Fruit fly (Drosophila melanogaster) Kc167 (cell line): Measurements from ENCODE around the gene CG34357.

Experiments
- Myc ChIP-seq: fragments of >200 bp; optimal IDR thresholded peaks from 2 replicates; lab custom pipeline; 2017; ENCODE audit warnings: missing external identifiers
- Sin3A ChIP-seq: fragments of >200 bp; optimal IDR thresholded peaks from 2 replicates; lab custom pipeline; 2018; ENCODE audit warnings: missing external identifiers
- h ChIP-seq: fragments of >200 bp; optimal IDR thresholded peaks from 3 replicates; lab custom pipeline; 2018; ENCODE audit warnings: missing external identifiers
- insv ChIP-seq: fragments of >200 bp; optimal IDR thresholded peaks from 3 replicates; lab custom pipeline; 2018; ENCODE audit warnings: missing external identifiers
- psq ChIP-seq: fragments of >200 bp; optimal IDR thresholded peaks from 2 replicates; lab custom pipeline; 2017; ENCODE audit warnings: missing external identifiers
- ttk ChIP-seq: sonication (Bioruptor generic); optimal IDR thresholded peaks from 2 replicates; lab custom pipeline; 2017; ENCODE audit warnings: missing external identifiers

CG34357 gene

DNA sequence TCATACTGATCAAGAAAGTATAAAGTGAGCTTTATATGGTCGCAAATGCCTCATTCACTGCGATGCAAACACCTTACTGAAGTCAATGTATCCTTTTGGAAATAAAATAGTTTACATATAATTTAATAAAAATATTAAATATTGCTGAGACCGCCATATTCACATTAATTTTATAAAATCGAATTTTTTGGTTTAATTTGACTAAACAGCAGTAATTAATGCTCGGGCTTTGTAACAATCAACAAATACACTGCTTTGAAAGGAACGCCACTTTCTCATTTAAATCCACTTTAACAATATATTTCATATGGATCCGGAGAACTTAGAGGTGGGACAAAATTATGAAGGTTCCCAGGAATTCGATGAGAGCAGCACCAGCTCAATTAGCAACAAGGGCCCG is 77.4 kb downstream of the CG34357 start, which contains the start of gene sac:
TSS of gene sac (plus strand) at position 301 of the 400 bp plus-strand sequence.
- no peak for TF ChIP-seq insv
- no peak for TF ChIP-seq h (lab: Kevin White, UChicago)
- TF ChIP-seq Sin3A (lab: Kevin White, UChicago): no peak
- no peak for TF ChIP-seq ttk (lab: Kevin White, UChicago)
- TF ChIP-seq Myc: no peak
- no peak for TF ChIP-seq psq (lab: Kevin White, UChicago)

DNA sequence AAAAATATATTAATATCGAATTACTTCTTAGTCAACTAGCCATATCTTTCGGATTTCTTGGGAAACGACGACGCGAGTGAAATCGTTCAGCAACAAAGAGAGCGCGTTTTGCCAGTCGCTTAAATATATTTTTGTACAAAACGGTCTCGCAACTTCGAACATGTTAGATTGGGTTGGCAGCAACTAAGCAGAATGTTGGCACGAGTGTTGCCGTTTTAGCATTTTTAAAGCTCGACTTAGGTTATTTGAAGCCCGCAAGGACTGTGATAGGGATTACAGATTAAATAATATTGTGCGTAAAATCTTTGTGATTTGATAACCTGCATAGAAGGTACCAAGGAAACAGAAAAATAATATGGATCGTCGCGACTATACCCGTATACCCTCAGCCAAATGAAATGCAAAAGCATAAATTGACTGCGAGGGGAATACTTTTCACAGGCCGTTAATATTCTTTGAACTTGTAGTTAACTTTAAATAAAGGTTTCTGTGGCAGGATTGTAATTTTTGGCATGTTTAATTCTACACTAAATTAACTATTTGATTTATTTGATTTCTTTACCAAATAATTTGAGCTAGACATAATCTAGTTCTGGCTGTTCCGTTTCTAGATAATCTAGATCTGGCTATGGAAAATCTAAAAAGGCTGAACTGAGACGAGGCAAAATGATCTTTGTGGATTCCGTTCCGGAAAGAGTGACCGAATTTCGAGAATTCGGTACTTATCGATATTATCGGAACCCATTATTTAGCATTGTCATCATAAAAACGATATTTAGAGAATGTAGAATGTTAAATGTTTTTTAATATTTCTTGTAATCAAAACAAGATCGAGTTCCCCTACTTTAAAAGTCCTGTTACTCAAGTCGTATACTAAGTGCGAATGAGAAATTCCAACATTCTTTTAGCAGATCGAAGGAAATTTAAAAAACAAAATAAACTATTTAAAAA is 78.6 kb downstream of the CG34357 start, which contains the start of gene CG31523:
TSS of gene CG31523 (minus strand) at position 170 of the 951 bp plus-strand sequence.
- TF ChIP-seq insv (no peak), h (lab: Kevin White, UChicago) (no peak), psq (lab: Kevin White, UChicago) (no peak), ttk (lab: Kevin White, UChicago) (no peak), Myc (no peak), Sin3A (lab: Kevin White, UChicago) (no peak)

DNA sequence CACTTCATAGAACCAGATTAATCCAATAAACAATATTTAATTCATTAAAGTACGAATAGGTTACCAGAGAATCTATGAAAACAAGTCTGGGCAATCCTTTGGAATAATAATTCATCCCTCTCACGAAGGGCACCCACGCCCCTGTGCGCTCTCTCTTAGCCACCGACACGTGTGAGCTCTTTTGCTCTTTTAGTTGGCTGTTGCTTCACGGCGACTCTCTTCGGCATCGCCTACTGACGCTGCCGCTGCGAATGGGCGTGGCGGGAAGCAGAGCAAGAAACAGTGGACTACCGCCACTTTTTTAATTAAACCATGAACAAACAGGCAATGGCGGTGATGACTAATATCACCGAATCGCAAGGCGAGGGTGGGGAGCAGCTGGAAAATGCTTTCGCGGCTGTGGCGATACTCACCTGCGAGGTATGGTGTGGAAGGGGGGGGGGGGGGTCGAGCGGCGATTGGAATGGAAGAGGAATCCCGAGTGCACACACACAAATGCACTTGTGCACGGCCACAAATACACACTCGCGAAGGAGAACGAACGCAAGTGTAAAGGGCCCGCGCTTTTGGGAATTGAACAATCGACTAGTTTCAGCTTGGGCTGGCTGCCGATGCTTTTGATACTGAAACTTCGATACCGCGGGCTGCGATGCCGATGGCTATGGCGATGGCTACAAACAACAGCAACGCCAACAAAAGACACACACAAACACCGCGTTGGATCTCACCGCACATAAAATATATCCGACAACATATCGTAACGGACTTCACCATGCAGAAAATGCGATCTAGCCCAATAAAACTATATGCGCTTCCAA is 79.4 kb downstream of the CG34357 start:
- TF ChIP-seq insv: no peak
- no peak for TF ChIP-seq Myc
- no peak for TF ChIP-seq h (lab: Kevin White, UChicago)
- TF ChIP-seq ttk (lab: Kevin White, UChicago): no peak
- TF ChIP-seq psq (lab: Kevin White, UChicago): no peak

DNA sequence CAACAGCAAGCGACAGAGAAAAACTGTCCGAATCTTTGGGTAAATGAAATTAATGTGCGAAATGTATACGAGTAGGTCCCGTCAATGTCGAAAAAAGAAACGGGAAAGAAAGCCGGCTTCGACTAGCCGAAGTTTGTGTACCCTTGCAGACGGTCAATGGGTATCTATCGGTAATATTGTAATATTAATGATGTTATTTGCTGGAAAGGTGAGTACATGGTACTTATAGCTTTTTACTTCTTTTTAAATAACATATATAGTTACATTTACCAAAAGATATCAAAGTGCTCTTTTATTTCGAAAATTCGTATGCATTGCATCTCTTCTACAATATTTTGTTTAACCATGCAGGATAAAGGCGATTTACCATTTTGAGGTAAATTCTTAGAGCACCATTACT is 81.9 kb downstream of the CG34357 start:
- TF ChIP-seq h (lab: Kevin White, UChicago) (no peak), insv (no peak), Sin3A (lab: Kevin White, UChicago) (no peak), psq (lab: Kevin White, UChicago) (no peak), Myc (no peak), ttk (lab: Kevin White, UChicago) (no peak)

DNA sequence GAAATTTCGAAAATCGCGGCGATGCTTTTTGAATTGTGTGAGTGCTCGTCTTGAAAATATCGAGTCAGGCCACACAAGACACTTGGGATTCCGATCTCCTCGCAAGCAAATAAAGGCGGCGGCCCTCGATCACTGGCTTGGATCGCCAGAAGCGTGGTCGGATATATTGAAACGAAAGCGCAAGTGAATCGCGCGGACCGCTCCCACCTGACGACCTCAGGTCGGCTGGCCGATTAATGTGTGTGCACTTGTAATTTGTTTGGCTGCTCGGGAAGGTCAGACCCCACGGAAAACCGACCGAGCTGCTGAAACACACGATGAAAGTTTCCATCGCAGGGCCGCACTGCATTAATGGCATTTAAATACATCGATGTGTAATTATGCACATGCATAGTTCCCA is 82.5 kb downstream of the CG34357 start:
- TF ChIP-seq ttk (lab: Kevin White, UChicago): no peak

DNA sequence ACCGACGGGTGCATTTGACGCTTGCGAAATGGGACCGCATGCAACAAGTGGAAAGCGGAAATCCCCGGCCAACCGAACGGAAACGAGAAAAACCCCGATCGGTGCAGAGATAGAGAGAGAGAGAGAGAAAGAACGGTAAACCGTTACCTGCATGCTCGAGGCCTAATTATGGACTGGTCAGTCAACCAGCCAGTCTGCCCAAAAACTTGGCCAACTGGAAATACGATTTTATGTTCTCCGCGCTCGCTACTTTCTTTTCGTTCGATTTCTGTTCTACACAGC is 85.2 kb downstream of the CG34357 start:
- TF ChIP-seq insv (no peak), psq (lab: Kevin White, UChicago) (no peak)

DNA sequence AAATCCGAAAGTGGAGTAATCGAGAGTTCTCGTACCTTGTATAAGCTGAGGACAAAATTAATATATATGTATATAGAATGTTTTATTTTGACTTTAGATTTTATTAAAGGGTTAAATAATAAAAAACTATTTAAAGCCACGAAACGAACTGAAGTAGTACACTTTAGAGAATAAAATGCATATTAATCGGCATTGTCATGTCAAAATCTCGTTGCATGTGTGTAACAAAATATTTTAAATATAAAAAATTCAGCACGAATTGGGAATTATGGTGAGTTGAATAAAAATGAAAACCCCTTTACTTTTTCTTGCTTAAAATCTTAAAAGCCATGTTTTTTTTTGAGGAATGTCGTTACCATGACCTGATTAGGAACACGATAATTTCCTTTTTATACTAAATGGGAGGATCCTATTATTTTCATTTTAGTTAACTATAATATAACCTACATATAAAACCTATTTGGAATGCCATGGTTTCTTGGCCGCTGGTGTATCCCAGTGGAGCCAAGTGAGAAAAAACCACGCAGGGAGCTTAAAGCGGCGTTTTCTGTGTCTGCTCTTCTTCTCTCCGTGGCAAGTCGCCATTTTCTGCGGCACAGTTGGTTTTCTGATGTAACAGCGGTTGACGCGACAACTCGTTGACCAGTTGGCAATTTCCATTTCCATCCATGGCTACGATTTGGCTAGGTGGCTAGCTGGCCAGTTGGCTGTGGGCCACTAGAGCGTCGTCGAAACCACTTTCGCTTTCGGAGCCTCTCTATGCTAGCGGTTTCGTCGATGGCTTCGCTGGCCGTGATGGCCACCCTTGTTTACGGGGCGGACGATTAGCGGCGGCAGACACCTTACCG is 85.8 kb downstream of the CG34357 start:
- TF ChIP-seq insv (no peak), h (lab: Kevin White, UChicago) (no peak), psq (lab: Kevin White, UChicago) (no peak), ttk (lab: Kevin White, UChicago) (no peak), Sin3A (lab: Kevin White, UChicago) (no peak)

DNA sequence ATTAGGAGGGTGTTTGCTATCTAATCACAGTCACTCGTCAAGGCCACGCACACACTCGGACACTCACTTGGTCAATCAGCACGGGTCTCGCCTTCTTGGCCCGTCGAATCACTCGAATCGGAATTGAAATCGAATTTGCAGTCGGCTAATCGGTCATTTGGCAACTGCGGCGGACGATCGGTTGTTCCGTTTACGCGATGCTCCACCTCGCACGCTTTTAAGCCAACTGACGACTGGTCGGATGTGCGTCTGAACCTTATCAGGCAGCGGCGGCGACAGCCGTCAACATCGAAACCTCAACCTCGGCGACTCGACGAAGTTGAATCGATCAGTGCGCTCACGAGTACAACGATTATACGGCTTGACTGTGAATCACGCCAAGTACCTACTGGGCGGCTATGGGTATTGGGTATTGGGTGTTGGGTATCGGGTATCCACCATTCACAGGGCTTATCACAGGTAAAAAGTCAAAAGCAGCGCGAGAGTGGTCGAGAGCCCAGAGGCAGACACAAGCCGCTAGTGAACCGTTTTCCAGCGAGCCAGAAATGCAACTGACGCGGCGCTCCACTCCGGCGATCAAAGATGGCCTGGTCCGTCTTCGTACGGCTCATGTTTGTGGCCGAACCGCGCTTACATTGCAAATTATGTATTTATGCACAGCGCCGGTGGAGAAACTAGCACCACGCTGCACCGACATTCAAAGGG is 86.7 kb downstream of the CG34357 start:
- TF ChIP-seq ttk (lab: Kevin White, UChicago): no peak
- no peak for TF ChIP-seq insv
- no peak for TF ChIP-seq Myc
- no peak for TF ChIP-seq psq (lab: Kevin White, UChicago)
- TF ChIP-seq h (lab: Kevin White, UChicago): no peak
- TF ChIP-seq Sin3A (lab: Kevin White, UChicago): no peak

DNA sequence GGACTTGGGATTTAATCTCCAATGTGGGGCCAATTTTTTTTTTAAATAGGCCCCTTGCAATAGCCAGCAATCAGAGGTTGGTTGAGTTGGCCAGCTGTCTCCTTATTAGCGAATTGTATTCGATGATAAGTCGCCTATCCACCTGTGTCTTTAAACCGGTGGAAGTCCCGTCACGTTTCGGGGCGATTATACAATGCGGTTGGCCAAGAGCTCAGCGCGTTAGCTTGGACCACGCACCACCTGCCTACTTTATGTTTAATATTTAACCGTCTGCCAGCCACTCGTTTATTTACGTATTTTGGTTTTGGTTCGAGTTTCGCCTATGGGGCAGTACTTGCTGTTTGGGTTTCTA is 87.2 kb downstream of the CG34357 start:
- TF ChIP-seq Sin3A (lab: Kevin White, UChicago) (no peak), Myc (no peak), insv (no peak), ttk (lab: Kevin White, UChicago) (no peak), psq (lab: Kevin White, UChicago) (no peak), h (lab: Kevin White, UChicago) (no peak)

DNA sequence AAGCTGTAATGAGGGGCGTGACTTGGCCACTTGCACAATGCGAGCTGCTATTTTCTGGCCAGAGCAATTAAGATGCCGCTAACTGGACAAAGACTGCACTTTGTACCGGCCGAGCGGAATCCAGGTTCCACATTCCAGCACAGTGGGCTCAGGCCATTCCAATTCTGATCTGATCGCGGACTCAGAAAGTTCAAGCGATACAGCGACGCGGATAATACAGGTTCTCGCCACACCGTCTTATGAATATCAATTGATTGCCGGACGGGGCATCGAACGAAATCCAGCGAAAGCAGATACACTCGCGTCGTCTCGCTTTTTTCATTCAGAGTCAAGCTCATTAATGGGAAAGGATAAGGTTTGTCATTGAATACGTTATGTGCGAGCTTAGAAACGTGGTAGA is 88.9 kb downstream of the CG34357 start:
- TF ChIP-seq Myc (no peak), insv (no peak), psq (lab: Kevin White, UChicago) (no peak), Sin3A (lab: Kevin White, UChicago) (no peak), h (lab: Kevin White, UChicago) (no peak), ttk (lab: Kevin White, UChicago) (no peak)

DNA sequence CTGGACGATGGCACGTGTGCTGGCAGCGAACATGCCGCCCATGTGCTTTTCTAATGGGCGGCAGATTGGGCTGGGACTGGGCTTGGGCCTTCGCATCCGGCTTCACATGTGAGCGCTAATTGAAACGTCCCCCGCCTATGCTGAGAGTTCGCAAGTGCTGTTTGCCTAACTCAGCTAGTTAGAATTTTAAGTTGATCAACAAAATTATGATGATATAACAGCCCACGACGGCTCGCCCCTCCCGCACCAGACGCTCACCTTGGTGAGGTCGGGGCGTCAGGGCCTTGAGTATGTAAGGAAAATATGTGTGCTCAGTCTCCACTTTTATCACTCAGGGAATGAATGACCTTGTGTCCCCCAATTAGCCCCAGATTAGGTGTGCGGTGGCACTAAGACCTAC is 91.0 kb downstream of the CG34357 start:
- no peak for TF ChIP-seq h (lab: Kevin White, UChicago)
- no peak for TF ChIP-seq Sin3A (lab: Kevin White, UChicago)
- no peak for TF ChIP-seq psq (lab: Kevin White, UChicago)
- no peak for TF ChIP-seq insv
- no peak for TF ChIP-seq Myc
- no peak for TF ChIP-seq ttk (lab: Kevin White, UChicago)
